Fruit fly (Drosophila melanogaster) whole organism, prepupa: ENCODE results near the gene DnaJ-1.
A peak's percentile ranks its signal among the peaks of the same experiment; 100 is the strongest.

Source experiments
- Blimp-1 ChIP-seq: fragments of 200-800 bp; sonication (Bioruptor generic); optimal IDR thresholded peaks from 3 replicates; lab custom pipeline; 2017; ENCODE audit warnings: missing biosample characterization, missing genetic modification characterization, mild to moderate bottlenecking, moderate library complexity, missing genetic modification reagents
- CG10631 ChIP-seq: fragments of 200-800 bp; sonication (Bioruptor generic); optimal IDR thresholded peaks from 2 replicates; lab custom pipeline; 2016; ENCODE audit warnings: missing biosample characterization, missing genetic modification characterization
- CG10669 ChIP-seq: fragments of 200-800 bp; sonication (Bioruptor generic); optimal IDR thresholded peaks from 3 replicates; lab custom pipeline; 2018; ENCODE audit warnings: missing biosample characterization, mild to moderate bottlenecking, missing genetic modification characterization, moderate library complexity
- CG11902 ChIP-seq: fragments of 200-800 bp; sonication (Bioruptor generic); optimal IDR thresholded peaks from 3 replicates; lab custom pipeline; 2016; ENCODE audit warnings: missing biosample characterization, missing genetic modification characterization
- CG15336 ChIP-seq: fragments of 200-800 bp; sonication (Bioruptor generic); IDR thresholded peaks from 2 replicates; pipeline ENCODE4 v1.3.6; 2022; ENCODE audit warnings: missing biosample characterization, missing genetic modification characterization
- CG16779 ChIP-seq: fragments of 200-800 bp; sonication (Bioruptor generic); optimal IDR thresholded peaks from 3 replicates; lab custom pipeline; 2017; ENCODE audit warnings: missing biosample characterization, mild to moderate bottlenecking, missing genetic modification characterization
- CG3032 ChIP-seq: fragments of 200-800 bp; optimal IDR thresholded peaks from 2 replicates; lab custom pipeline; 2019; ENCODE audit warnings: missing biosample characterization, mild to moderate bottlenecking, missing genetic modification characterization, moderate library complexity
- CG31627 ChIP-seq: fragments of 200-800 bp; sonication (Bioruptor generic); optimal IDR thresholded peaks from 3 replicates; lab custom pipeline; 2016; ENCODE audit warnings: missing biosample characterization, missing genetic modification characterization
- CG32006 ChIP-seq: fragments of 200-800 bp; sonication (Bioruptor generic); optimal IDR thresholded peaks from 3 replicates; lab custom pipeline; 2017; ENCODE audit warnings: missing biosample characterization, mild to moderate bottlenecking, missing genetic modification characterization
- CG3919 ChIP-seq: fragments of 200-800 bp; sonication (Bioruptor generic); optimal IDR thresholded peaks from 3 replicates; lab custom pipeline; 2016; ENCODE audit warnings: missing biosample characterization, missing genetic modification characterization
- CG4318 ChIP-seq: fragments of 200-800 bp; sonication (Bioruptor generic); optimal IDR thresholded peaks from 3 replicates; lab custom pipeline; 2017; ENCODE audit warnings: missing biosample characterization, mild to moderate bottlenecking, missing genetic modification characterization
- CG6276 ChIP-seq: fragments of 200-800 bp; sonication (Bioruptor generic); optimal IDR thresholded peaks from 2 replicates; lab custom pipeline; 2017; ENCODE audit warnings: missing biosample characterization, mild to moderate bottlenecking, missing genetic modification characterization
- CG6792 ChIP-seq: fragments of 200-800 bp; sonication (Bioruptor generic); optimal IDR thresholded peaks from 3 replicates; lab custom pipeline; 2016; ENCODE audit warnings: missing biosample characterization, missing genetic modification characterization
- CG7368 ChIP-seq: fragments of 200-800 bp; sonication (Bioruptor generic); optimal IDR thresholded peaks from 3 replicates; lab custom pipeline; 2016; ENCODE audit warnings: missing biosample characterization, missing genetic modification characterization
- CG8119 ChIP-seq: fragments of 200-800 bp; sonication (Bioruptor generic); IDR thresholded peaks from 3 replicates; pipeline ENCODE4 v1.3.6; 2022; ENCODE audit warnings: missing biosample characterization, missing genetic modification characterization
- CG8632 ChIP-seq: fragments of 200-800 bp; sonication (Bioruptor generic); optimal IDR thresholded peaks from 3 replicates; lab custom pipeline; 2016; ENCODE audit warnings: missing biosample characterization, missing genetic modification characterization
- CG9139 ChIP-seq: fragments of 200-800 bp; sonication (Bioruptor generic); optimal IDR thresholded peaks from 3 replicates; lab custom pipeline; 2017; ENCODE audit warnings: missing biosample characterization, mild to moderate bottlenecking, missing genetic modification characterization
- Eip75B ChIP-seq: fragments of 200-800 bp; sonication (Bioruptor generic); optimal IDR thresholded peaks from 3 replicates; lab custom pipeline; 2016; ENCODE audit warnings: missing biosample characterization, missing genetic modification characterization
- Eip78C ChIP-seq: fragments of 200-800 bp; sonication (Bioruptor generic); peaks from one replicate; lab custom pipeline; 2016; ENCODE audit warnings: missing biosample characterization, missing genetic modification characterization
- Eip93F ChIP-seq: fragments of 200-800 bp; sonication (Bioruptor generic); optimal IDR thresholded peaks from 2 replicates; lab custom pipeline; 2016; ENCODE audit warnings: missing biosample characterization, mild to moderate bottlenecking, missing genetic modification characterization
- Ets21C ChIP-seq: fragments of 200-800 bp; sonication (Bioruptor generic); optimal IDR thresholded peaks from 3 replicates; lab custom pipeline; 2016; ENCODE audit warnings: missing biosample characterization, missing genetic modification characterization
- Ets96B ChIP-seq: fragments of 200-800 bp; optimal IDR thresholded peaks from 2 replicates; lab custom pipeline; 2019; ENCODE audit warnings: missing biosample characterization, mild to moderate bottlenecking, missing genetic modification characterization, moderate library complexity
- Hr39 ChIP-seq: fragments of 200-800 bp; sonication (Bioruptor generic); optimal IDR thresholded peaks from 2 replicates; lab custom pipeline; 2016; ENCODE audit warnings: missing biosample characterization, missing genetic modification characterization
- Met ChIP-seq: fragments of 200-800 bp; sonication (Bioruptor generic); optimal IDR thresholded peaks from 3 replicates; lab custom pipeline; 2016; ENCODE audit warnings: missing biosample characterization, missing genetic modification characterization
- OdsH ChIP-seq: fragments of 200-800 bp; sonication (Bioruptor generic); optimal IDR thresholded peaks from 3 replicates; lab custom pipeline; 2016; ENCODE audit warnings: missing biosample characterization, missing genetic modification characterization
- Smox ChIP-seq: fragments of 200-800 bp; sonication (Bioruptor generic); optimal IDR thresholded peaks from 3 replicates; lab custom pipeline; 2016; ENCODE audit warnings: missing biosample characterization, missing genetic modification characterization
- Sox102F ChIP-seq: fragments of 200-800 bp; sonication (Bioruptor generic); optimal IDR thresholded peaks from 2 replicates; lab custom pipeline; 2016; ENCODE audit warnings: missing biosample characterization, mild to moderate bottlenecking, missing genetic modification characterization
- Sox15 ChIP-seq: fragments of 200-800 bp; sonication (Bioruptor generic); optimal IDR thresholded peaks from 3 replicates; lab custom pipeline; 2016; ENCODE audit warnings: missing biosample characterization, missing genetic modification characterization
- achi ChIP-seq: fragments of 200-800 bp; sonication (Bioruptor generic); optimal IDR thresholded peaks from 3 replicates; lab custom pipeline; 2016; ENCODE audit warnings: missing biosample characterization, missing genetic modification characterization
- acj6 ChIP-seq: fragments of 200-800 bp; sonication (Bioruptor generic); optimal IDR thresholded peaks from 3 replicates; lab custom pipeline; 2016; ENCODE audit warnings: missing biosample characterization, missing genetic modification characterization
- cyc ChIP-seq: fragments of 200-800 bp; sonication (Bioruptor generic); optimal IDR thresholded peaks from 3 replicates; lab custom pipeline; 2016; ENCODE audit warnings: missing biosample characterization, missing genetic modification characterization
- dsx ChIP-seq: fragments of 200-800 bp; optimal IDR thresholded peaks from 3 replicates; lab custom pipeline; 2019; ENCODE audit warnings: missing biosample characterization, mild to moderate bottlenecking, missing genetic modification characterization, moderate library complexity; ENCODE audit not compliant: poor library complexity, severe bottlenecking
- eg ChIP-seq: fragments of 200-800 bp; sonication (Bioruptor generic); IDR thresholded peaks from 3 replicates; pipeline ENCODE4 v1.3.6; 2022; ENCODE audit warnings: missing biosample characterization, missing genetic modification characterization
- esn ChIP-seq: fragments of 200-800 bp; sonication (Bioruptor generic); optimal IDR thresholded peaks from 2 replicates; lab custom pipeline; 2016; ENCODE audit warnings: missing biosample characterization, mild to moderate bottlenecking, missing genetic modification characterization, moderate library complexity
- fd59A ChIP-seq: fragments of 200-800 bp; sonication (Bioruptor generic); optimal IDR thresholded peaks from 2 replicates; lab custom pipeline; 2017; ENCODE audit warnings: missing biosample characterization, mild to moderate bottlenecking, missing genetic modification characterization, missing genetic modification reagents
- fkh ChIP-seq: fragments of 200-800 bp; sonication (Bioruptor generic); optimal IDR thresholded peaks from 3 replicates; lab custom pipeline; 2017; ENCODE audit warnings: missing biosample characterization, mild to moderate bottlenecking, missing genetic modification characterization, moderate library complexity
- lz ChIP-seq: fragments of 200-800 bp; sonication (Bioruptor generic); optimal IDR thresholded peaks from 3 replicates; lab custom pipeline; 2016; ENCODE audit warnings: missing biosample characterization, missing genetic modification characterization
- net ChIP-seq: fragments of 200-800 bp; sonication (Bioruptor generic); optimal IDR thresholded peaks from 3 replicates; lab custom pipeline; 2016; ENCODE audit warnings: missing biosample characterization, missing genetic modification characterization
- pdm3 ChIP-seq: fragments of 200-800 bp; sonication (Bioruptor generic); optimal IDR thresholded peaks from 3 replicates; lab custom pipeline; 2016; ENCODE audit warnings: missing biosample characterization, missing genetic modification characterization
- spab ChIP-seq: fragments of 200-800 bp; sonication (Bioruptor generic); optimal IDR thresholded peaks from 2 replicates; lab custom pipeline; 2017; ENCODE audit warnings: missing biosample characterization, mild to moderate bottlenecking, missing genetic modification characterization, missing genetic modification reagents
- ss ChIP-seq, 2 experiments: fragments of 200-800 bp; sonication (Bioruptor generic); optimal IDR thresholded peaks; 2 replicates in 1 of 2; 3 replicates in 1 of 2; lab custom pipeline; 2017 to 2018; ENCODE audit warnings: mild to moderate bottlenecking in 2 of 2, missing biosample characterization in 2 of 2, missing genetic modification characterization in 2 of 2, moderate library complexity in 1 of 2
- svp ChIP-seq: fragments of 200-800 bp; sonication (Bioruptor generic); peaks from one replicate; lab custom pipeline; 2016; ENCODE audit warnings: missing biosample characterization, missing genetic modification characterization
- topi ChIP-seq: fragments of 200-800 bp; sonication (Bioruptor generic); optimal IDR thresholded peaks from 3 replicates; lab custom pipeline; 2016; ENCODE audit warnings: missing biosample characterization, missing genetic modification characterization
- vri ChIP-seq: fragments of 200-800 bp; sonication (Bioruptor generic); optimal IDR thresholded peaks from 3 replicates; lab custom pipeline; 2016; ENCODE audit warnings: missing biosample characterization, mild to moderate bottlenecking, missing genetic modification characterization

The DnaJ-1 gene

DNA sequence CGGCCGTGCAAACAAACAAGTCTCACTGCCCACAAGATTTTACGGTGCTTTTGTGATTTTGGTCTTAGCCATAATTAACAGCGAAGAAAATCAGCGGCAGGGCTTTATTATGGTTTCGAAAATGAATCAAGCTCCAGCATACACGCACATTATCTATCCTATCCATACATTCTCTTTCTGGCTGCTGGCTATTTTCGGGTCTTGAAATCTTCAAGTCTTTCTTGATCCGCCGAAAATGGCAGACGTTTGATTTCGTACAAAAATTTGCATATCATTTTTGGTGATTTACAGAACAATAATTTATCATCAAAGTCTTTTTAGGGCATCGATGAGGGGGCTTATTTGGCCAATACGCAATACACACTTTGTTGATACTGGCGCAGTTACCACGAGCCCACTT is 36.8 kb upstream of the DnaJ-1 start:
- TF ChIP-seq lz (GFP tag; lab: Kevin White, UChicago) (no peak), CG15336 (no peak), esn (GFP tag; lab: Kevin White, UChicago) (no peak), net (no peak), Ets96B (tag; lab: Kevin White, UChicago) (no peak), CG10669 (GFP tag; lab: Kevin White, UChicago) (no peak), cyc (GFP tag; lab: Kevin White, UChicago) (no peak), Smox (GFP tag; lab: Kevin White, UChicago) (no peak), Eip75B (no peak), CG3032 (tag; lab: Kevin White, UChicago) (no peak), Eip78C (GFP tag; lab: Kevin White, UChicago) (no peak), CG10631 (no peak), Hr39 (GFP tag; lab: Kevin White, UChicago) (no peak), Eip93F (GFP tag; lab: Kevin White, UChicago) (no peak), CG32006 (GFP tag; lab: Kevin White, UChicago) (no peak)
- TF ChIP-seq, all 60 proteins: peak for 0

dm6 chr3L:5787476-5787875 is 35.5 kb upstream of the DnaJ-1 start:
- no peak for TF ChIP-seq fkh
- TF ChIP-seq cyc (GFP tag; lab: Kevin White, UChicago): no peak
- no peak for TF ChIP-seq Eip75B
- no peak for TF ChIP-seq Sox102F
- TF ChIP-seq CG15336: no peak
- no peak for TF ChIP-seq acj6 (GFP tag; lab: Kevin White, UChicago)
- TF ChIP-seq dsx: no peak
- TF ChIP-seq CG3032 (tag; lab: Kevin White, UChicago): no peak

DNA sequence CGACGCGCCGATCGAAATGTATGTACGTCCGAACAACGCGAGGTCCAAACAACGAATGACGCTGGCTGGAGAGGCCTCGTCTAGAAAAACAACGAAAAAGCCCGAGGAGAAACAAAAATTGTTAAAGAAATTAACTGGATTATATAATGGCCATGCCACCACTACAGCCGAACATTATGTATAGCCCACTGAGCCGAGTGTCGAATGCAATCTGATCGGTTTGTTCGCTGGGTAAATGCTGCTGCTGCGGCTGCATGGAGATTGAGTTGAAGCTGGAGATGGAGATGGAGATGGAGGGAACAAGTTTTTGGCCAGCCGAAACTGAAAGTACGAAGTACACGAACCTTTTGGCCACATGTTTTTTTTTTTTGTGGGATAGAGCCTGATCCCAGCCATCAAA is 34.6 kb upstream of the DnaJ-1 start, which contains the start of gene Cralbp:
Gene Cralbp, minus strand, starts transcription at position 115 of the 400 bp plus-strand sequence.
- TF ChIP-seq CG11902 (GFP tag; lab: Kevin White, UChicago) (no peak), Blimp-1 (peak; percentile 51)

- TF ChIP-seq OdsH (GFP tag; lab: Kevin White, UChicago): no peak
- TF ChIP-seq Ets96B (tag; lab: Kevin White, UChicago): no peak
- no peak for TF ChIP-seq pdm3 (GFP tag; lab: Kevin White, UChicago)
- no peak for TF ChIP-seq Ets21C (GFP tag; lab: Kevin White, UChicago)
- no peak for TF ChIP-seq topi
- peak; percentile 29; the same call in 1 of the 3 replicates for TF ChIP-seq CG8119 (GFP tag; lab: Robert Waterston, UW)
- 0 out of 2 replicates have a peak, but pooled peaks have one; percentile 37 for TF ChIP-seq CG15336
- TF ChIP-seq CG4318 (GFP tag; lab: Kevin White, UChicago): no peak
- TF ChIP-seq CG9139 (GFP tag; lab: Kevin White, UChicago): no peak
- TF ChIP-seq ss (GFP tag; optimal IDR thresholded peaks at IDR 0.05; lab: Kevin White, UChicago): no peak
- TF ChIP-seq CG6276 (GFP tag; lab: Kevin White, UChicago): no peak
- TF ChIP-seq CG7368: no peak
- no peak for TF ChIP-seq Blimp-1
- TF ChIP-seq eg (GFP tag; lab: Robert Waterston, UW): no peak
- TF ChIP-seq Sox15 (GFP tag; lab: Kevin White, UChicago): no peak
- no peak for TF ChIP-seq CG6792
- TF ChIP-seq Met: no peak
- no peak for TF ChIP-seq CG3919
- no peak for TF ChIP-seq fd59A
- no peak for TF ChIP-seq achi (GFP tag; lab: Kevin White, UChicago)
- TF ChIP-seq CG8632 (GFP tag; lab: Kevin White, UChicago): no peak
- TF ChIP-seq Eip93F (GFP tag; lab: Kevin White, UChicago): no peak
- no peak for TF ChIP-seq CG16779 (tag; lab: Kevin White, UChicago)
- no peak for TF ChIP-seq CG31627 (GFP tag; lab: Kevin White, UChicago)
- no peak for TF ChIP-seq spab (GFP tag; lab: Kevin White, UChicago)
- TF ChIP-seq esn (GFP tag; lab: Kevin White, UChicago): no peak
- peak; percentile 44 for TF ChIP-seq fkh
- TF ChIP-seq vri (GFP tag; lab: Kevin White, UChicago): no peak
- no peak for TF ChIP-seq svp (GFP tag; lab: Kevin White, UChicago)
- peak; percentile 65 for TF ChIP-seq Eip78C (GFP tag; lab: Kevin White, UChicago)
- TF ChIP-seq CG11902 (GFP tag; lab: Kevin White, UChicago): no peak
Observed at dm6 chr3L:5785237-5786062, 33.5 kb upstream of the DnaJ-1 start.
